Fruit fly (Drosophila melanogaster): ENCODE measurements around the gene CG31904.
A peak's percentile ranks its signal among the peaks of the same experiment; 100 is the strongest.
"Not testable (repeated sequence)": the region's sequence is repeated elsewhere in the genome, so short reads cannot be mapped to it uniquely, and the experiment has no call there.

CG31904 gene

DNA sequence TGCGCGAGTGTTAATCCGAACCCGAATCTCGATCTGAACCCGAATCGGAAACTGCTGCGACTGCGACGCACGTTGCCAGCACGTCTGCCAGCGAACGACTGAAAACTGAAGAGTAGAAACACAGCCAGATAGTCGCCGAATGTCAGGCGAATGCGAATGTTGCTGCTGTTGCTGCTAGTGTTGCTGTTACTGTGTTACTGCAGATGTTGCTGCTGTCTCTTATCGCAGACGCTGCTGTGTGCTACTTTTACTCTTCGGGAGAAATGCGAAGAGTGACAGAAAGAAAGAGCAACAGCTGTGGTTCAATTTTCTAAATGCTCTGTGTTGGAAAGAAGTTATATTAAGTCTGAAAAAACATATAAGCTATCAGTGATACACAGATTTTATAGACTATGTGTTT, at the start of gene CG31904:
CG31904 (minus strand) TSS at position 101 of the 400 bp plus-strand sequence.
- not testable (repeated sequence) for TF ChIP-seq CG17801 (GFP tag; optimal IDR thresholded peaks at IDR 0.05; ENCODE audit: partially characterized antibody)

- peak; percentile 22 for TF ChIP-seq CG17801 (GFP tag; optimal IDR thresholded peaks at IDR 0.05; ENCODE audit: partially characterized antibody)
Measured at dm6 chr2L:7782788-7783401, 44.3 kb upstream of the CG31904 start, which contains the start of gene Brd7-9. TSS of gene Brd7-9 (plus strand) at chr2L:7782865.

DNA sequence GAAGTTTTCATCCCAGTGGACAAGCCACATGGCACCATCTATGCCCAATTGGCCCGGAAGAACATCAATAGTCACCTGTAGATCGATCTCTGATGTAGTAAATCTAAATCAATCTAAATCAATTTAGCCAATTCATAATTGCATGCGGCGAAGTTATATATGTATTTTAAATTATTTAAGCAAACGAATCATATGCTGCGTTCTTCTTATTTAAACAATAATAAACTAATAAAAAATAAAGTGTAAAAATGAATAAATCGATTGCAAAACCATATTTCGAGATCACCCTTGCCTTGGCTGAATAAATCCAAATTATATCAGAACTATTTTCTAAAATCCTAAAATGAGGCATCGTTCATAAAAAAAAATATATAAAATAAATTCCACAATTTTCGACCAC, 42.6 kb upstream of the CG31904 start, which contains the start of gene CG7164:
CG7164 (plus strand) TSS at position 301 of the 400 bp plus-strand sequence.
- TF ChIP-seq CG17801 (GFP tag; optimal IDR thresholded peaks at IDR 0.05; ENCODE audit: partially characterized antibody): no peak

DNA sequence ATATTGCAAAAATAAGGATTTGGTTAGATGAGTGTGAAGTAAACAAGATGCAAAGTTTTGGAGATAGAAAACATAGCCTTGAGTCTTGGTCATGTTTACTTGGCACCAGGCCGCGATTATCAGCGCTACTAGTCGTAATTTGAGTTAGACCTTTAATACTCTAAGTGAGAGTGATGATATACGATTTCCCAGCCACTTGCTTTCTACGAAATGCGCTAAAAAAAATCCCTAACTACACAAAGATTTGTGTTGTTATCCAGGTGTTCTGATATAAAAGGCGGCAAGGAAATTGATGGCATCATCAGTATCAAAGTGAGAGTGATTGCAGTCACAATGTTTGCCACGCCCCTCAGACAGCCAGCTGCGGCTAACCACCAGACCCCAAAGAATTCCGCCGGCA, 41.2 kb upstream of the CG31904 start, which contains the start of gene Uro:
Uro (plus strand) TSS at position 301 of the 400 bp plus-strand sequence.
- no peak for TF ChIP-seq CG17801 (GFP tag; optimal IDR thresholded peaks at IDR 0.05; ENCODE audit: partially characterized antibody)

dm6 chr2L:7777979-7778692, 39.5 kb upstream of the CG31904 start, which contains the start of gene CG7179:
TSS of gene CG7179 (minus strand) at chr2L:7778029.
- TF ChIP-seq CG17801 (GFP tag; optimal IDR thresholded peaks at IDR 0.05; ENCODE audit: partially characterized antibody): no peak

DNA sequence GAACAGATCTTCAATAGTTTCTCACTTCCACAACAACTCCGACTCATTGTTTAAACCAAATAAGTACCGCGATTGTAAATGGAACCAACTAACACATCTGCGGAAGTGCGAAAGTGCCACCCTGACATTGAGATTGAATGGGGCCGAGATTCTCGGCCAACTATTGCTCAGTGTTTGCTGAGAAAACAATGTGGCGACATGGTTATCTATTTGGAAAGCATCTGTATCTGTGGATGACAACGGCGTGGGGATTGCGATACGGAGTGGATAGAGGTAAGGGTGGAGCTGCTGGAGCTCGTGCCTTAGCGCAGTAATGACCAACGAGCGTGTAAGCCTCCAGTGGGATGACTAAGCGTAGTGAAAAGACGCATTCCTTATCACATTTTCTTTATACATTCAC, 36.7 kb upstream of the CG31904 start:
- TF ChIP-seq CG17801 (GFP tag; optimal IDR thresholded peaks at IDR 0.05; ENCODE audit: partially characterized antibody): no peak

DNA sequence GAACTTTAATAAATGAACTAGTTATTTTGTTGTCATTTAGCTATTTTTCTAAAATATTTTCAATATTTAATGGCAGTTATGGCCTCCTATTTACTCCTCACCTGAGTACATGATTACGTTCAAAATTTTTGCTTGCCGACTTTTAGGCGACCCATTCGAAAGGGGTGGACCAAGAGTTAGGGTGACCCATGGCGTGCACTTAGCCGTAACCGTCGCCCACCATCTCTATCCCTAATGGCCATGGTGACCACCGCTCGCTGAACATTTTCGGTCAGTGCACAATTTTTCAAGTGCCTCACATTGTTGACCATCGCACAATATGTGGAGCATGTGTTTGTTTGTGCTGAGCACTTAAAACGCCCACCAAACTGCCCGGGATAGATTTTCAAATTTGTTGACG, 33.3 kb upstream of the CG31904 start:
- no peak for TF ChIP-seq CG17801 (GFP tag; optimal IDR thresholded peaks at IDR 0.05; ENCODE audit: partially characterized antibody)

DNA sequence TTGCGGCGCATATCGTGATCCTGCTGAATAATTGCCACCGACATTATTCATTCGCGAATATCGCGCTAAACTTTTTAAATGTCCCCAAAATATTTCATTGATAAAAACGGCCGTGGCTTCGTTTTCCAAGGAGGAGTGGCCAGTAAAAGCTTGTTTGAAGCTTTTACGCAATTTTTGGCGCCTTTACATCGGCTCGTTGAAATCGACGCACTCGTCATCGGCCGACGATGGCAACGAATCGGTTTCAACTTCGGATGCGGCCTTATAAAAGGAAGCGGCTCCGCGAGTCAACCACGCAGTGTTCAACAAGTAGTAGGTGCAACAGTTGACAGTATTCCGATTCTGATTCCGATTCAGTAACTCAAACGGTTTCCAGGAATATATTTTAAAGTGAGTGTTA, 28.7 kb upstream of the CG31904 start, which contains the start of gene CG7191:
CG7191 (plus strand) TSS at position 301 of the 400 bp plus-strand sequence.
- no peak for TF ChIP-seq CG17801 (GFP tag; optimal IDR thresholded peaks at IDR 0.05; ENCODE audit: partially characterized antibody)

- no peak for TF ChIP-seq CG17801 (GFP tag; optimal IDR thresholded peaks at IDR 0.05; ENCODE audit: partially characterized antibody)
Measured at dm6 chr2L:7756835-7757234, 18.2 kb upstream of the CG31904 start.

- TF ChIP-seq CG17801 (GFP tag; optimal IDR thresholded peaks at IDR 0.05; ENCODE audit: partially characterized antibody): no peak
Measured at dm6 chr2L:7754539-7754938, 15.9 kb upstream of the CG31904 start.

dm6 chr2L:7753874-7754273, 15.3 kb upstream of the CG31904 start, which contains the start of gene CG46025:
TSS of gene CG46025 (plus strand) at chr2L:7754174.
- no peak for TF ChIP-seq CG17801 (GFP tag; optimal IDR thresholded peaks at IDR 0.05; ENCODE audit: partially characterized antibody)

- TF ChIP-seq CG17801 (GFP tag; optimal IDR thresholded peaks at IDR 0.05; ENCODE audit: partially characterized antibody): no peak
Measured at dm6 chr2L:7753086-7753485, 14.5 kb upstream of the CG31904 start, which contains the start of gene CG7203. TSS of gene CG7203 (minus strand) at chr2L:7753186.

dm6 chr2L:7750631-7751161, 12.1 kb upstream of the CG31904 start:
- no peak for TF ChIP-seq CG17801 (GFP tag; optimal IDR thresholded peaks at IDR 0.05; ENCODE audit: partially characterized antibody)

DNA sequence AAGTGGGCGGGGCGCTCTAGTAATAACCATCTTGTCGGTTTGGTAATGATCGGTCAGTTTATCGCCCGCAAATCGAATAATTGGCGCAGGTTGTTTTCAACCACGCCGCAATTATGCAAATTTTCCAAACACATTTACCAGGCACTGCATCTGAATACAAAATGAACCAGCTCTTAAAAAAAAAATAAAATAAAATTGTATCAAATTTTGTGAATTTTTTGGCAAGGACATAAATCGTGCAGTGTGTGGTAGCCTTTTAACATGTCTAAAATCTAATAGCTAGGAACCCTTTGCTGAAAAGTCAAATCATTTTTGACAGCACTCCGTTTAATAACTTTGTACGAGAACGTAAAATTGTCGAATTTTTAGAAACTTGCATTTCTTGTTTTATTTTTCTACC, 8.4 kb upstream of the CG31904 start, which contains the start of gene ATPsynGL:
ATPsynGL (plus strand) TSS at position 301 of the 400 bp plus-strand sequence.
- no peak for TF ChIP-seq CG17801 (GFP tag; optimal IDR thresholded peaks at IDR 0.05; ENCODE audit: partially characterized antibody)

DNA sequence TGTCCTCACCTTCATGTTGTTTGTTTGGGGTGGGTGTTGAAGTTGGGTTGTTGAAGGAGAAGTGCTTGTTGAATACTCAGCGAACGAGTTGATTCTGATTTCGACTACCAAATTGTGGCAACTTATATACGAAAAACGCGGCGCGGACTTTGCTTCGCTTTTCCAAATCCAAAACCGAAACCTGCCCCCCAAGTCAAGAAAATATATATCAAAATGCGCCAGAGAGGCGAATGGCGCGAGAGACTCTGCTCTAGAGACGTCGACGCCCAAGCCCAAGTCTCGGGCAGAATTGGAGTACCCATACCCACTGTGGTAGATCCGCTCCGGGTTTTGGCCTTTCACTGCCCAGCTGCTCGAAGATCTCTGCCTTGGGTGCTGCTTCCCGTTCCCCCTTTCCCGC, 6.1 kb upstream of the CG31904 start, which contains the start of gene CG7214:
CG7214 (minus strand) TSS at position 101 of the 400 bp plus-strand sequence.
- no peak for TF ChIP-seq CG17801 (GFP tag; optimal IDR thresholded peaks at IDR 0.05; ENCODE audit: partially characterized antibody)

All from ovary, adult (tissue).